Fruit fly (Drosophila melanogaster) whole organism, embryonic: ENCODE measurements around the gene CG10492.

Experiments
- Adf1 ChIP-seq: fragments of 200-800 bp; sonication (Bioruptor generic); IDR thresholded peaks from 2 replicates; pipeline ENCODE4 v1.3.6; 2022; ENCODE audit warnings: missing biosample characterization, missing genetic modification characterization
- CG10431 ChIP-seq: fragments of 200-800 bp; sonication (Bioruptor generic); optimal IDR thresholded peaks from 3 replicates; lab custom pipeline; 2018; ENCODE audit warnings: missing biosample characterization, mild to moderate bottlenecking, missing genetic modification characterization
- CG11456 ChIP-seq: fragments of 200-800 bp; sonication (Bioruptor generic); IDR thresholded peaks from 3 replicates; pipeline ENCODE4 v1.3.6; 2022; ENCODE audit warnings: missing biosample characterization, missing genetic modification characterization
- CG11560 ChIP-seq: fragments of 200-800 bp; sonication (Bioruptor generic); IDR thresholded peaks from 3 replicates; pipeline ENCODE4 v1.3.6; 2022; ENCODE audit warnings: missing biosample characterization, missing genetic modification characterization
- CG1233 ChIP-seq: fragments of 200-800 bp; sonication (Bioruptor generic); optimal IDR thresholded peaks from 4 replicates; lab custom pipeline; 2018; ENCODE audit warnings: missing biosample characterization, mild to moderate bottlenecking, missing genetic modification characterization
- CG15514 ChIP-seq: fragments of 200-800 bp; sonication (Bioruptor generic); optimal IDR thresholded peaks from 3 replicates; lab custom pipeline; 2017; ENCODE audit warnings: missing biosample characterization, missing genetic modification characterization, mild to moderate bottlenecking, moderate library complexity, missing genetic modification reagents
- CG16815 ChIP-seq: fragments of 200-800 bp; sonication (Bioruptor generic); optimal IDR thresholded peaks from 3 replicates; lab custom pipeline; 2017; ENCODE audit warnings: missing biosample characterization, mild to moderate bottlenecking, missing genetic modification characterization
- CG17328 ChIP-seq: fragments of 200-800 bp; sonication (Bioruptor generic); IDR thresholded peaks from 2 replicates; pipeline ENCODE4 v1.3.6; 2022; ENCODE audit warnings: missing biosample characterization, missing genetic modification characterization
- CG2199 ChIP-seq: fragments of 200-800 bp; sonication (Bioruptor generic); IDR thresholded peaks from 3 replicates; pipeline ENCODE4 v1.3.6; 2022; ENCODE audit warnings: missing biosample characterization, missing genetic modification characterization
- CG30020 ChIP-seq: fragments of 200-800 bp; optimal IDR thresholded peaks from 2 replicates; lab custom pipeline; 2019; ENCODE audit warnings: missing biosample characterization, mild to moderate bottlenecking, missing genetic modification characterization, moderate library complexity
- CG32772 ChIP-seq: fragments of 200-800 bp; sonication (Bioruptor generic); IDR thresholded peaks from 2 replicates; pipeline ENCODE4 v1.3.6; 2022; ENCODE audit warnings: missing biosample characterization, missing genetic modification characterization
- CG4360 ChIP-seq: fragments of 200-800 bp; sonication (Bioruptor generic); IDR thresholded peaks from 2 replicates; pipeline ENCODE4 v1.3.6; 2022; ENCODE audit warnings: missing biosample characterization, missing genetic modification characterization
- CG4404 ChIP-seq: fragments of 200-800 bp; sonication (Bioruptor generic); IDR thresholded peaks from 2 replicates; pipeline ENCODE4 v1.3.6; 2022; ENCODE audit warnings: missing biosample characterization, missing genetic modification characterization
- CG6654 ChIP-seq: fragments of 200-800 bp; sonication (Bioruptor generic); optimal IDR thresholded peaks from 2 replicates; lab custom pipeline; 2017; ENCODE audit warnings: missing biosample characterization, mild to moderate bottlenecking, missing genetic modification characterization
- CG7745 ChIP-seq: fragments of 200-800 bp; sonication (Bioruptor generic); optimal IDR thresholded peaks from 2 replicates; lab custom pipeline; 2018; ENCODE audit warnings: missing biosample characterization, mild to moderate bottlenecking, missing genetic modification characterization, moderate library complexity
- CG7928 ChIP-seq: fragments of 200-800 bp; sonication (Bioruptor generic); optimal IDR thresholded peaks from 2 replicates; lab custom pipeline; 2017; ENCODE audit warnings: missing biosample characterization, mild to moderate bottlenecking, missing genetic modification characterization
- CG8478 ChIP-seq: fragments of >200 bp; optimal IDR thresholded peaks from 2 replicates; lab custom pipeline; 2018
- CG9727 ChIP-seq: fragments of 200-800 bp; sonication (Bioruptor generic); optimal IDR thresholded peaks from 3 replicates; lab custom pipeline; 2017; ENCODE audit warnings: missing biosample characterization, mild to moderate bottlenecking, missing genetic modification characterization
- Doc2 ChIP-seq: fragments of 200-800 bp; sonication (Bioruptor generic); IDR thresholded peaks from 2 replicates; pipeline ENCODE4 v1.3.6; 2022; ENCODE audit warnings: missing biosample characterization, missing genetic modification characterization
- E2f2 ChIP-seq: fragments of 200-800 bp; sonication (Bioruptor generic); IDR thresholded peaks from 2 replicates; pipeline ENCODE4 v1.3.6; 2022; ENCODE audit warnings: missing biosample characterization, missing genetic modification characterization
- ERR ChIP-seq: fragments of 200-800 bp; sonication (Bioruptor generic); optimal IDR thresholded peaks from 2 replicates; lab custom pipeline; 2016; ENCODE audit warnings: missing biosample characterization, missing genetic modification characterization
- Elba2 ChIP-seq: fragments of 200-800 bp; sonication (Bioruptor generic); optimal IDR thresholded peaks from 3 replicates; lab custom pipeline; 2016; ENCODE audit warnings: missing biosample characterization, missing genetic modification characterization
- Fer1 ChIP-seq: fragments of 200-800 bp; sonication (Bioruptor generic); optimal IDR thresholded peaks from 2 replicates; lab custom pipeline; 2017; ENCODE audit warnings: missing biosample characterization, mild to moderate bottlenecking, missing genetic modification characterization
- H15 ChIP-seq: fragments of 200-800 bp; sonication (Bioruptor generic); IDR thresholded peaks from 3 replicates; pipeline ENCODE4 v1.3.6; 2022; ENCODE audit warnings: missing biosample characterization, missing genetic modification characterization
- Hr51 ChIP-seq, 2 experiments: fragments of 200-800 bp; sonication (Bioruptor generic); optimal IDR thresholded peaks; 2 replicates in 1 of 2; 3 replicates in 1 of 2; lab custom pipeline; 2016 to 2018; ENCODE audit warnings: missing biosample characterization in 2 of 2, missing genetic modification characterization in 2 of 2, mild to moderate bottlenecking in 1 of 2, moderate library complexity in 1 of 2
- Hr78 ChIP-seq, 2 experiments: fragments of 200-800 bp in 1 of 2; fragments of >200 bp in 1 of 2; sonication (Bioruptor generic) in 1 of 2; optimal IDR thresholded peaks; 2 replicates each; lab custom pipeline; 2017 to 2019; ENCODE audit warnings: missing biosample characterization in 2 of 2, missing genetic modification characterization in 2 of 2, mild to moderate bottlenecking in 1 of 2, moderate library complexity in 1 of 2
- Ravus ChIP-seq: fragments of 200-800 bp; sonication (Bioruptor generic); IDR thresholded peaks from 2 replicates; pipeline ENCODE4 v1.3.6; 2022; ENCODE audit warnings: missing biosample characterization, missing genetic modification characterization
- Side ChIP-seq: fragments of 200-800 bp; sonication (Bioruptor generic); optimal IDR thresholded peaks from 2 replicates; lab custom pipeline; 2016; ENCODE audit warnings: missing biosample characterization, missing genetic modification characterization
- abd-A ChIP-seq: fragments of 200-800 bp; sonication (Bioruptor generic); optimal IDR thresholded peaks from 3 replicates; lab custom pipeline; 2019; ENCODE audit warnings: missing biosample characterization, mild to moderate bottlenecking, missing genetic modification characterization, moderate library complexity
- amos ChIP-seq: fragments of 200-800 bp; sonication (Bioruptor generic); IDR thresholded peaks from 2 replicates; pipeline ENCODE4 v1.3.6; 2022; ENCODE audit warnings: missing biosample characterization, missing genetic modification characterization; ENCODE audit not compliant: partially characterized antibody
- az2 ChIP-seq: fragments of 200-800 bp; sonication (Bioruptor generic); optimal IDR thresholded peaks from 3 replicates; lab custom pipeline; 2016; ENCODE audit warnings: missing biosample characterization, missing genetic modification characterization
- bcd ChIP-seq: fragments of 200-800 bp; sonication (Bioruptor generic); optimal IDR thresholded peaks from 2 replicates; lab custom pipeline; 2017; ENCODE audit warnings: missing biosample characterization, mild to moderate bottlenecking, missing genetic modification characterization
- crol ChIP-seq: fragments of 200-800 bp; sonication (Bioruptor generic); IDR thresholded peaks from 2 replicates; pipeline ENCODE4 v1.3.6; 2022; ENCODE audit warnings: missing biosample characterization, missing genetic modification characterization
- dan ChIP-seq: fragments of 200-800 bp; sonication (Bioruptor generic); IDR thresholded peaks from 2 replicates; pipeline ENCODE4 v1.3.6; 2022; ENCODE audit warnings: missing biosample characterization, missing genetic modification characterization
- fd64A ChIP-seq: fragments of 200-800 bp; sonication (Bioruptor generic); optimal IDR thresholded peaks from 3 replicates; lab custom pipeline; 2018; ENCODE audit warnings: missing biosample characterization, mild to moderate bottlenecking, missing genetic modification characterization
- gsb-n ChIP-seq: fragments of 200-800 bp; sonication (Bioruptor generic); optimal IDR thresholded peaks from 3 replicates; lab custom pipeline; 2018; ENCODE audit warnings: missing biosample characterization, mild to moderate bottlenecking, missing genetic modification characterization
- inv ChIP-seq: fragments of 200-800 bp; sonication (Bioruptor generic); IDR thresholded peaks from 2 replicates; pipeline ENCODE4 v1.3.6; 2022; ENCODE audit warnings: missing biosample characterization, missing genetic modification characterization; ENCODE audit not compliant: partially characterized antibody
- ken ChIP-seq: fragments of 200-800 bp; sonication (Bioruptor generic); IDR thresholded peaks from 3 replicates; pipeline ENCODE4 v1.3.6; 2022; ENCODE audit warnings: missing biosample characterization, missing genetic modification characterization
- knrl ChIP-seq: fragments of 200-800 bp; sonication (Bioruptor generic); IDR thresholded peaks from 3 replicates; pipeline ENCODE4 v1.3.6; 2022; ENCODE audit warnings: missing biosample characterization, missing genetic modification characterization; ENCODE audit not compliant: partially characterized antibody
- pho ChIP-seq: fragments of 200-800 bp; sonication (Bioruptor generic); optimal IDR thresholded peaks from 2 replicates; lab custom pipeline; 2016; ENCODE audit warnings: missing biosample characterization, missing genetic modification characterization
- phol ChIP-seq: fragments of 200-800 bp; sonication (Bioruptor generic); optimal IDR thresholded peaks from 3 replicates; lab custom pipeline; 2018; ENCODE audit warnings: missing biosample characterization, mild to moderate bottlenecking, missing genetic modification characterization, moderate library complexity
- pum ChIP-seq: fragments of 200-800 bp; sonication (Bioruptor generic); optimal IDR thresholded peaks from 2 replicates; lab custom pipeline; 2016; ENCODE audit warnings: missing biosample characterization, missing genetic modification characterization
- ranshi ChIP-seq: fragments of 200-800 bp; sonication (Bioruptor generic); IDR thresholded peaks from 2 replicates; pipeline ENCODE4 v1.3.6; 2022; ENCODE audit warnings: missing biosample characterization, missing genetic modification characterization
- unpg ChIP-seq: fragments of 200-800 bp; sonication (Bioruptor generic); optimal IDR thresholded peaks from 3 replicates; lab custom pipeline; 2018; ENCODE audit warnings: missing biosample characterization, mild to moderate bottlenecking, missing genetic modification characterization, moderate library complexity
- usp ChIP-seq: fragments of >200 bp; optimal IDR thresholded peaks from 2 replicates; lab custom pipeline; 2017; ENCODE audit warnings: missing biosample characterization, missing genetic modification characterization
- zfh2 ChIP-seq: fragments of 200-800 bp; sonication (Bioruptor generic); optimal IDR thresholded peaks from 2 replicates; lab custom pipeline; 2016; ENCODE audit warnings: missing biosample characterization, missing genetic modification characterization

CG10492 gene

dm6 chr2L:19019640-19020039, 34.2 kb upstream of the CG10492 start (continued):
- 0 out of 2 replicates have a peak, but pooled peaks have one; percentile 19 for TF ChIP-seq CG32772 (GFP tag; lab: Robert Waterston, UW)
- peak; percentile 38; the same call in 1 of the 2 replicates for TF ChIP-seq crol (GFP tag; lab: Robert Waterston, UW)
- peak; percentile 66; the same call in 1 of the 2 replicates for TF ChIP-seq Adf1 (GFP tag; lab: Robert Waterston, UW)
- no peak for TF ChIP-seq CG30020 (tag; lab: Kevin White, UChicago)
- 0 out of 2 replicates have a peak, but pooled peaks have one; percentile 8 for TF ChIP-seq CG4360 (GFP tag; lab: Robert Waterston, UW)
- peak; percentile 1 for TF ChIP-seq Fer1 (GFP tag; lab: Kevin White, UChicago)
- TF ChIP-seq, all 482 proteins: peak for 14

DNA sequence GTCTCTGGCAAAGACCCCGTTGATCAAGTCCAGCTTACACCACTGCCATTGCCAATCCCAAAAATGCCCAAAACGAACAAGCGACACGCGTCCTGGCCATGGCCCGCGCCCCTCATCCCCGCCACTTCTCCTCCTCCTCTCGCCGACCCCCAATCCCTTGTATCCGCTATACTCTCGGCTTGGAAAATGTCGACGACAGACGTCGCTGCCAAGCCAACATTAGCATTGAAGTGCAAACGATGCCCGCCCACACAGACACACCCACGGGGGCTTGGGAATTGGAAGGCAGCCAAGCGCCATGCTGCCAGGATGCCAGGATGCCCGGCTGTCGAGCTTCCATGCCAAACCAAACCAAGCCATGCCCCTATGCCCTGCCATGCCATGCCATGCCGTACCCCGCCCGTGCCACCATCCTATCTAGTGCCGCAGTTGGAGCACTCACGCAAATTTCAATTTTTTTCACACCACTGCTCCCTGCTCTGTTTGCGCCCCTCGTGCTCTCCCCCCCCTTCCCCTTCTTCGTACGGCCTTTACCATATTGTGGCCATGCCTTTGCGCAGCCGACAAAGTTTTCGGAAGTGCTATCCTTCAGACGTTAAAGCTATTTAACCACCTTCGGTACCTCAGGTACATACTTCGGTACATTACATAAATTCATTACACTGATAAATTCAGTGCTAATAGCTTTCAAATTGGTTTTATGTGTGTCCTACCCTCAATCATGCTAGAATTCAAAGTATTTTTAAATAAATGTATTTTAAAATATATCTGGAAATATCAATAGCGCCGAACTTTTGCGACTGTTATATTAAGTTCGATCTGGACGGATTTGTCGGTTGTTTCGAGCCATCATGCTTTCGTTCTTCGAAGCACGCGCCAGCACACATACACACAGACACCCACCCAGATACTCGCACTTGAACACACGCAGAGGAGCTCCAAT, 32.3 kb upstream of the CG10492 start:
- TF ChIP-seq Elba2 (no peak), CG9727 (GFP tag; lab: Kevin White, UChicago) (peak; percentile 74), Ravus (no peak), CG7928 (GFP tag; lab: Kevin White, UChicago) (peak; percentile 26), inv (GFP tag; lab: Robert Waterston, UW) (no peak), unpg (GFP tag; lab: Kevin White, UChicago) (peak; percentile 78), Hr51 (GFP tag; optimal IDR thresholded peaks at IDR 0.05; lab: Kevin White, UChicago) (peak; percentile 12 to 89), E2f2 (GFP tag; lab: Robert Waterston, UW) (peak; percentile 63; the same call in 1 of the 2 replicates), CG2199 (0 out of 3 replicates have a peak, but pooled peaks have one; percentile 43), pum (GFP tag; lab: Kevin White, UChicago) (peak; percentile 35), usp (GFP tag; lab: Kevin White, UChicago) (no peak), CG16815 (GFP tag; lab: Kevin White, UChicago) (peak; percentile 51), CG11456 (GFP tag; lab: Robert Waterston, UW) (peak; percentile 65), CG15514 (GFP tag; lab: Kevin White, UChicago) (peak; percentile 43), knrl (no peak), CG1233 (GFP tag; lab: Kevin White, UChicago) (peak; percentile 65), zfh2 (GFP tag; lab: Kevin White, UChicago) (peak; percentile 38), Doc2 (GFP tag; lab: Robert Waterston, UW) (no peak), amos (0 out of 2 replicates have a peak, but pooled peaks have one; percentile 23), bcd (GFP tag; lab: Kevin White, UChicago) (peak; percentile 70), gsb-n (tag; lab: Kevin White, UChicago) (peak; percentile 65), az2 (GFP tag; lab: Kevin White, UChicago) (peak; percentile 75), fd64A (GFP tag; lab: Kevin White, UChicago) (peak; percentile 40), Side (GFP tag; lab: Kevin White, UChicago) (no peak), CG4404 (GFP tag; lab: Robert Waterston, UW) (no peak), phol (tag; lab: Kevin White, UChicago) (peak; percentile 76), H15 (GFP tag; lab: Robert Waterston, UW) (peak; percentile 17; the same call in 1 of the 3 replicates), CG8478 (no peak), pho (GFP tag; lab: Kevin White, UChicago) (peak; percentile 26), ranshi (GFP tag; lab: Robert Waterston, UW) (peak; percentile 52; the same call in 1 of the 2 replicates), dan (GFP tag; lab: Robert Waterston, UW) (no peak), ken (peak; percentile 68; the same call in 1 of the 3 replicates), CG11560 (tag; lab: Robert Waterston, UW) (0 out of 3 replicates have a peak, but pooled peaks have one; percentile 12), CG7745 (tag; lab: Kevin White, UChicago) (no peak), ERR (no peak), CG17328 (GFP tag; lab: Robert Waterston, UW) (peak; percentile 70), Hr78 (GFP tag; optimal IDR thresholded peaks at IDR 0.05; lab: Kevin White, UChicago) (peak in 1 of 2 experiments; percentile 68), CG10431 (GFP tag; lab: Kevin White, UChicago) (peak; percentile 67), CG6654 (peak; percentile 38), abd-A (tag; lab: Kevin White, UChicago) (peak; percentile 94)
